Worm (Caenorhabditis elegans): Measurements from ENCODE around the gene rsp-2.

The rsp-2 gene

ce11 chrII:11484600-11484999, 31.8 kb upstream of the rsp-2 start (continued):
- TF ChIP-seq ztf-6 (GFP tag; IDR thresholded peaks at IDR 0.05) (peak; percentile 90), ztf-18 (tag; optimal IDR thresholded peaks at IDR 0.05) (peak; percentile 89), Y67H2A.10 (GFP tag; conservative IDR thresholded peaks at IDR 0.05) (0 out of 2 replicates have a peak, but pooled peaks have one; percentile 50), pbrm-1 (GFP tag; IDR thresholded peaks at IDR 0.05) (peak; percentile 91), hsf-1 (GFP tag; IDR thresholded peaks at IDR 0.05) (peak; percentile 64; the same call in 1 of the 2 replicates), lin-26 (GFP tag; IDR thresholded peaks at IDR 0.05) (peak; percentile 99), zim-3 (tag; optimal IDR thresholded peaks at IDR 0.05) (peak; percentile 94), rcor-1 (GFP tag; IDR thresholded peaks at IDR 0.05) (peak; percentile 88), madf-8 (GFP tag; conservative IDR thresholded peaks at IDR 0.05) (peak; percentile 49), lag-1 (GFP tag; IDR thresholded peaks at IDR 0.05) (peak; percentile 87; the same call in 1 of the 2 replicates), T07F8.4 (tag; optimal IDR thresholded peaks at IDR 0.05) (peak; percentile 93), B0261.1 (tag; optimal IDR thresholded peaks at IDR 0.05) (peak; percentile 98), F52B5.7 (tag; optimal IDR thresholded peaks at IDR 0.05) (peak; percentile 98), ceh-79 (tag; optimal IDR thresholded peaks at IDR 0.05) (peak; percentile 91), C17E4.6 (GFP tag; IDR thresholded peaks at IDR 0.05) (peak; percentile 69), ceh-58 (GFP tag; IDR thresholded peaks at IDR 0.05) (peak; percentile 87; the same call in 1 of the 2 replicates), chd-7 (tag; optimal IDR thresholded peaks at IDR 0.05) (peak; percentile 93), lin-54 (GFP tag; optimal IDR thresholded peaks at IDR 0.05) (peak; percentile 81)

DNA sequence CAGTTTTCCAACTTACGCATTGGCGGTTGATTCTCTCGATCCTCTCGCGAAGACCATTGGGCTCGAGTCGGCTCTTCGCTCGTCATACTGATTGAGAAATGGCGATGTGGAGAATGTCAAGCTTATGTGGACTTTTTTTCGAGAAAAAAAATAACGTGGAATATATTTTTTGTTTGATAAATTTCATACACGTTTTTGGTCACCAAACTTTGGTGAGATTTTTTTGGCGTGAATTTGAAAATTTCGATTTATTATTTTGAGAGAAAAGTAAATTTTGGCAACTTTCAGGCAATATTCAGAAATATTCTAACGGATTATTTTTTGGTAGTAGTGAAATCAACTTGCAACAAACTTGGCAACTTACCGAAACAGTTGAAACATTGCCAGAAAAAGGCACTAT, 26.3 kb upstream of the rsp-2 start, which contains the start of gene W02B12.12:
W02B12.12 (minus strand) TSS at position 101 of the 400 bp plus-strand sequence.
- TF ChIP-seq pbrm-1 (GFP tag; IDR thresholded peaks at IDR 0.05), result no peak

ce11 chrII:11476410-11476809, 23.7 kb upstream of the rsp-2 start, which contains the start of gene W02B12.16:
Gene W02B12.16 (minus strand): TSS chrII:11476510.
- no peak for TF ChIP-seq cebp-1 (GFP tag; IDR thresholded peaks at IDR 0.05)
- TF ChIP-seq cebp-1 (tag; optimal IDR thresholded peaks at IDR 0.05), result no peak
- no peak for TF ChIP-seq sea-2 (GFP tag; IDR thresholded peaks at IDR 0.05)
- TF ChIP-seq madf-10 (tag; optimal IDR thresholded peaks at IDR 0.05), result no peak
- no peak for TF ChIP-seq F22D6.2 (tag; optimal IDR thresholded peaks at IDR 0.05)
- no peak for TF ChIP-seq nhr-120 (GFP tag; IDR thresholded peaks at IDR 0.05)
- no peak for TF ChIP-seq chd-7 (tag; optimal IDR thresholded peaks at IDR 0.05)
- no peak for TF ChIP-seq F55B11.4 (tag; optimal IDR thresholded peaks at IDR 0.05; ENCODE audit: borderline replicate concordance, insufficient read depth)
- no peak for TF ChIP-seq lin-40 (tag; optimal IDR thresholded peaks at IDR 0.05)
- TF ChIP-seq nhr-27 (tag; optimal IDR thresholded peaks at IDR 0.05), result no peak
- TF ChIP-seq ceh-100 (GFP tag; IDR thresholded peaks at IDR 0.05), result no peak
- no peak for TF ChIP-seq lsl-1 (GFP tag; optimal IDR thresholded peaks at IDR 0.05)
- TF ChIP-seq B0019.2 (GFP tag; conservative IDR thresholded peaks at IDR 0.05), result no peak
- no peak for TF ChIP-seq aptf-3 (GFP tag; IDR thresholded peaks at IDR 0.05)
- no peak for TF ChIP-seq ceh-79 (tag; optimal IDR thresholded peaks at IDR 0.05)
- TF ChIP-seq snpc-4 (GFP tag; optimal IDR thresholded peaks at IDR 0.05), result no peak
- TF ChIP-seq snpc-4 (tag; optimal IDR thresholded peaks at IDR 0.05), result no peak

DNA sequence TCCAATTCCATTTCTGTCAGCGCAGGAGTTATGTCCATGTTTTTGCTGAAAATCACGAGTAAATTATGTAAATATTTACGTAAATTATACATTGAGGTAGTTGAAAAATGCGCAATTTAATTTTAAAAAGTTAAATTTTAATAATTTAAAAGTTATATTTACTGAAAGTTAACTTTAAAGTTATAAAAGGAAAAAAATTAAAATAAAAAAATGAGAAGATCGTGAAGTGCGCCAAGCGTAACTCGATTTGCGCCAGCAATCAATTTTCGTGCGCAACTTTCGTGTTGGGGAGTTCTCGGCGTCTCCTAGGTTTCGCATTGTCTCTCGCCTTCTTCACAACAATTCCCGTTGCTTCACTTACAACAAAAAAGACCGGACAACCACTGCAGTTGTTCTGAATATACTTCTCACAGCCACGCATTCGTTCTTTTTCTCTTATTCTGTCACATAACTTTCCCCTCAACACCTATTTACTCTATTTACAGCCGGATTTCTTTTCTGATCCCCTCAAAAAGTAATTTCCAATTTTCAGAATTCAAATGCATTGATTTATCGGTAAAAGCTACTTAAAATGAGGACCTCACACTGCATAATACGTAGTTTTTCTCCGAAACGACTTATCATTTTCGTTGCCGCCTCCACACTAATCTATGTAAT, 20.9 kb upstream of the rsp-2 start, which contains the start of the genes metl-1 and W02B12.11:
metl-1 (minus strand) TSS at position 51 of the 657 bp plus-strand sequence.
W02B12.11 (plus strand) TSS at position 337 of the 657 bp plus-strand sequence.
- TF ChIP-seq sdz-38 (tag; optimal IDR thresholded peaks at IDR 0.05), result no peak
- no peak for TF ChIP-seq bed-1 (GFP tag; IDR thresholded peaks at IDR 0.05)
- peak; percentile 61 for TF ChIP-seq xnd-1 (tag; optimal IDR thresholded peaks at IDR 0.05)
- TF ChIP-seq nhr-179 (tag; optimal IDR thresholded peaks at IDR 0.05), result no peak
- TF ChIP-seq ccch-3 (GFP tag; optimal IDR thresholded peaks at IDR 0.05), result no peak
- TF ChIP-seq F49E8.2 (tag; optimal IDR thresholded peaks at IDR 0.05; ENCODE audit: insufficient read depth), result peak; percentile 12
- TF ChIP-seq aptf-3 (GFP tag; IDR thresholded peaks at IDR 0.05), result no peak
- TF ChIP-seq ekl-4 (GFP tag; IDR thresholded peaks at IDR 0.05), result peak; percentile 92
- peak; percentile 55 for TF ChIP-seq nhr-80 (tag; optimal IDR thresholded peaks at IDR 0.05)
- peak; percentile 53 for TF ChIP-seq atf-7 (tag; optimal IDR thresholded peaks at IDR 0.05)
- peak; percentile 89 for TF ChIP-seq dox-1 (GFP tag; IDR thresholded peaks at IDR 0.05)
- TF ChIP-seq ceh-27 (GFP tag; optimal IDR thresholded peaks at IDR 0.05), result peak; percentile 43
- no peak for TF ChIP-seq mel-28 (tag; optimal IDR thresholded peaks at IDR 0.05; ENCODE audit: borderline replicate concordance)
